Worm (Caenorhabditis elegans): ENCODE measurements around the gene F36F12.2.

F36F12.2 gene

DNA sequence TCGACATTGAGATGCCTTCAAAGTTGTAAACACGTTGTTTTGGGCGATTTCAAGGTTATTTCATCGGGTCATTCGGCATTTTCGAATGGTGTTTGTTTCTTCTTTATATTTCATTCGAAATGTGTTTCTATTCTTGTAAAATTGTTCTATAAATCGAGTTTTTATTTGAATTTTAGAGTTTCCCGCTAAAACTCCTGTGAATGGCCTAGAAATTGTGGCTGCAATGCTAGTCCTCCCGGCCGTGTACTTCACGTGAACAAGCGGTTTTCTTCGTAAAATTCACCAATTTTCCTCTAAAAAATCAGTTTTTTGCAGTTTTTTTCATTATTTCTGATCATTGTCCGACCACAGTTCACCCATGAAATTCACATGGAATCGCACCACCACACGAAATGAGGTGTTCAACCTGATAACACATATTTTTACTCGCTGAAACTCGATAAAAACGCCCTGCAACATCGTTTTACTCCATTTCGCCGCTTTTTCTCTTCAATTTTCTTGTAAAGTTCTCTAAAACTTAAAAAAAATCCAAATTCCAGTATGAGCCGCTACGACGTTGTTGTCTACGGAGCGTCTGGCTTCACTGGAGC, 32.0 kb upstream of the F36F12.2 start, which contains the start of gene ldp-1:
Gene ldp-1 (plus strand): TSS at position 540 of the 590 bp plus-strand sequence.
- TF ChIP-seq unc-3 (GFP tag; conservative IDR thresholded peaks at IDR 0.05) (no peak), unc-3 (tag; optimal IDR thresholded peaks at IDR 0.05) (peak; percentile 19), zip-5 (tag; optimal IDR thresholded peaks at IDR 0.05) (peak; percentile 48), ceh-2 (tag; optimal IDR thresholded peaks at IDR 0.05) (peak; percentile 76), sox-2 (GFP tag; IDR thresholded peaks at IDR 0.05) (no peak), mec-3 (tag; optimal IDR thresholded peaks at IDR 0.05; ENCODE audit: borderline replicate concordance) (peak; percentile 69), ceh-19 (GFP tag; optimal IDR thresholded peaks at IDR 0.05) (no peak), fax-1 (tag; optimal IDR thresholded peaks at IDR 0.05) (peak; percentile 55), ceh-34 (tag; optimal IDR thresholded peaks at IDR 0.05) (peak; percentile 8), hlh-8 (tag; optimal IDR thresholded peaks at IDR 0.05) (peak; percentile 3), Y22D7AL.16 (tag; optimal IDR thresholded peaks at IDR 0.05) (no peak), ceh-9 (tag; optimal IDR thresholded peaks at IDR 0.05) (no peak), pax-1 (tag; optimal IDR thresholded peaks at IDR 0.05) (no peak), ets-4 (tag; optimal IDR thresholded peaks at IDR 0.05) (peak; percentile 71), pros-1 (tag; optimal IDR thresholded peaks at IDR 0.05) (no peak), ceh-14 (tag; optimal IDR thresholded peaks at IDR 0.05) (peak; percentile 7), ahr-1 (tag; optimal IDR thresholded peaks at IDR 0.05) (no peak), lim-6 (tag; optimal IDR thresholded peaks at IDR 0.05) (no peak), ceh-30 (tag; optimal IDR thresholded peaks at IDR 0.05) (no peak), unc-42 (tag; optimal IDR thresholded peaks at IDR 0.05) (peak; percentile 25), hlh-30 (tag; optimal IDR thresholded peaks at IDR 0.05; ENCODE audit: insufficient read depth) (no peak), rnt-1 (tag; optimal IDR thresholded peaks at IDR 0.05) (peak; percentile 39), che-1 (tag; optimal IDR thresholded peaks at IDR 0.05) (no peak), ceh-45 (GFP tag; IDR thresholded peaks at IDR 0.05) (no peak), C08G9.2 (tag; optimal IDR thresholded peaks at IDR 0.05) (peak; percentile 92), ceh-31 (tag; optimal IDR thresholded peaks at IDR 0.05) (peak; percentile 89), tbx-2 (tag; optimal IDR thresholded peaks at IDR 0.05) (peak; percentile 70), madf-2 (tag; optimal IDR thresholded peaks at IDR 0.05) (no peak), unc-86 (tag; optimal IDR thresholded peaks at IDR 0.05) (no peak), ceh-24 (tag; optimal IDR thresholded peaks at IDR 0.05) (no peak), dmd-4 (tag; optimal IDR thresholded peaks at IDR 0.05; ENCODE audit: borderline replicate concordance) (no peak), tbx-7 (tag; optimal IDR thresholded peaks at IDR 0.05) (peak; percentile 76), ref-2 (tag; optimal IDR thresholded peaks at IDR 0.05) (peak; percentile 63)

DNA sequence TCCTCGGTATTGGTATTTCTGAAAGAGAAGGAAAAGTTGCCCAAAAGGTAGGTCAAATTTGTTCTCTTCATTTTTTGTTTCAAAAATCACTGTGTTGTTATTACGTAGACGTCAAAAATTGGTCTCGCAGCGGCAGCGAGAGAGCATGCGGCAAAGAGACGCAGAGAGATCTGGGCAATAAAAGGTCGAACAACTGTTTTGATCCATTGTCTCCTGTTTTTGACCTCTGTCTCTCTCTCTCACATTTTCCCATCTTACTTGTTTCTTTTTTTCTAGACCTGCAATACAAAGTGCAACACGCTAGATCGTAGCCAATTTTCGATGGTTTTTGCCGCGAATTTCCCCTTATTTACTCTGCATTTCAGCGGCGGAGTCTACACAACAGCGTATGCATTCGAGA, 31.4 kb upstream of the F36F12.2 start:
- no peak for TF ChIP-seq ceh-22 (tag; optimal IDR thresholded peaks at IDR 0.05)
- no peak for TF ChIP-seq ttx-3 (tag; optimal IDR thresholded peaks at IDR 0.05)
- no peak for TF ChIP-seq sdc-2 (tag; optimal IDR thresholded peaks at IDR 0.05)
- TF ChIP-seq pros-1 (tag; optimal IDR thresholded peaks at IDR 0.05): no peak
- no peak for TF ChIP-seq pat-9 (tag; optimal IDR thresholded peaks at IDR 0.05)
- no peak for TF ChIP-seq ceh-34 (tag; optimal IDR thresholded peaks at IDR 0.05)
- no peak for TF ChIP-seq npax-4 (tag; optimal IDR thresholded peaks at IDR 0.05)
- TF ChIP-seq lim-6 (tag; optimal IDR thresholded peaks at IDR 0.05): no peak
- no peak for TF ChIP-seq nfya-1 (tag; optimal IDR thresholded peaks at IDR 0.05)
- TF ChIP-seq odd-2 (tag; optimal IDR thresholded peaks at IDR 0.05): no peak
- TF ChIP-seq ztf-16 (tag; optimal IDR thresholded peaks at IDR 0.05): no peak
- TF ChIP-seq hlh-15 (tag; optimal IDR thresholded peaks at IDR 0.05): no peak

Measured in whole organism, late embryonic.